Worm (Caenorhabditis elegans) whole organism, early embryonic: ENCODE data around the gene B0035.15.

Experiments
- B0310.2 ChIP-seq: sonication (generic microtip); optimal IDR thresholded peaks from 2 replicates; lab custom pipeline; 2016; ENCODE audit warnings: mild to moderate bottlenecking, missing genetic modification characterization, missing compliant biosample characterization
- F13C5.2 ChIP-seq: sonication (generic microtip); optimal IDR thresholded peaks from 2 replicates; lab custom pipeline; 2017; ENCODE audit warnings: mild to moderate bottlenecking, missing genetic modification characterization, inconsistent platforms, missing compliant biosample characterization
- ama-1 ChIP-seq: fragments of 150-350 bp; optimal IDR thresholded peaks from 2 replicates; lab custom pipeline; 2014
- ceh-36 ChIP-seq: sonication (generic microtip); optimal IDR thresholded peaks from 2 replicates; lab custom pipeline; 2016; ENCODE audit warnings: missing genetic modification characterization, inconsistent platforms, missing compliant biosample characterization
- ets-7 ChIP-seq: sonication (generic microtip); optimal IDR thresholded peaks from 2 replicates; lab custom pipeline; 2016; ENCODE audit warnings: missing genotype, missing genetic modification characterization, missing compliant biosample characterization
- hmbx-1 ChIP-seq: sonication (generic microtip); optimal IDR thresholded peaks from 2 replicates; lab custom pipeline; 2016; ENCODE audit warnings: mild to moderate bottlenecking, missing genetic modification characterization, missing compliant biosample characterization
- hnd-1 ChIP-seq: sonication (generic microtip); optimal IDR thresholded peaks from 2 replicates; lab custom pipeline; 2016; ENCODE audit warnings: missing genetic modification characterization, missing compliant biosample characterization
- tbx-11 ChIP-seq: fragments of 200-800 bp; sonication (Bioruptor generic); IDR thresholded peaks from 2 replicates; pipeline ENCODE4 v1.3.6; 2022; ENCODE audit warnings: missing genetic modification characterization, missing compliant biosample characterization
- tbx-37 ChIP-seq: fragments of 200-800 bp; sonication (Bioruptor generic); conservative IDR thresholded peaks from 2 replicates; pipeline ENCODE4 v1.3.6; 2022; ENCODE audit warnings: missing genetic modification reagents, missing genetic modification characterization, missing compliant biosample characterization

ce11 chrIV:11287511-11287910, 10.5 kb downstream of the B0035.15 start, which contains the start of gene F54D1.6:
- TF ChIP-seq ama-1 (lab: Kevin White, UChicago) (no peak), tbx-11 (no peak), hnd-1 (tag; lab: Kevin White, UChicago) (no peak), F13C5.2 (no peak), ceh-36 (tag; lab: Kevin White, UChicago) (no peak), ets-7 (tag; lab: Kevin White, UChicago) (no peak), tbx-37 (no peak), hmbx-1 (tag; lab: Kevin White, UChicago) (no peak), B0310.2 (no peak)
